Fruit fly (Drosophila melanogaster): ENCODE results near the gene Sbat.
A peak's percentile ranks its signal among the peaks of the same experiment; 100 is the strongest.

The Sbat gene

dm6 chr2L:2830341-2830800, 47.8 kb upstream of the Sbat start:
- peak; percentile 89 for TF ChIP-seq tin (GFP tag; optimal IDR thresholded peaks at IDR 0.05)
- no peak for TF ChIP-seq CG8478 (optimal IDR thresholded peaks at IDR 0.05)
- peak; percentile 80 for TF ChIP-seq zf30C (GFP tag; optimal IDR thresholded peaks at IDR 0.05)
- peak; percentile 65 to 74 for TF ChIP-seq Pdp1 (GFP tag; optimal IDR thresholded peaks at IDR 0.05)
- TF ChIP-seq en (GFP tag; optimal IDR thresholded peaks at IDR 0.05), result peak; percentile 31
- TF ChIP-seq CG12071 (GFP tag; optimal IDR thresholded peaks at IDR 0.05), result peak; percentile 28
- TF ChIP-seq Kr (GFP tag; optimal IDR thresholded peaks at IDR 0.05), result peak; percentile 49
- TF ChIP-seq CG13296 (GFP tag; optimal IDR thresholded peaks at IDR 0.05), result peak; percentile 88
- TF ChIP-seq da (GFP tag; optimal IDR thresholded peaks at IDR 0.05), result no peak
- no peak for TF ChIP-seq Dip2 (GFP tag; IDR thresholded peaks at IDR 0.05)
- no peak for TF ChIP-seq shn (GFP tag; optimal IDR thresholded peaks at IDR 0.05)
- TF ChIP-seq sr (GFP tag; IDR thresholded peaks at IDR 0.05), result no peak
- peak; percentile 25 for TF ChIP-seq fu2 (GFP tag; optimal IDR thresholded peaks at IDR 0.05)
- peak; percentile 23 for TF ChIP-seq CG1603 (tag; optimal IDR thresholded peaks at IDR 0.05)
- no peak; the same call in 1 of the 2 replicates for TF ChIP-seq MBD-R2 (GFP tag; IDR thresholded peaks at IDR 0.05)
- TF ChIP-seq CG14050 (GFP tag; IDR thresholded peaks at IDR 0.05), result peak; percentile 57; the same call in 2 of the 3 replicates
- no peak for TF ChIP-seq yki (optimal IDR thresholded peaks at IDR 0.05)
- TF ChIP-seq gcm2 (GFP tag; optimal IDR thresholded peaks at IDR 0.05), result peak; percentile 72
- no peak for TF ChIP-seq unc-4 (GFP tag; IDR thresholded peaks at IDR 0.05; ENCODE audit: partially characterized antibody)
- TF ChIP-seq inv (GFP tag; IDR thresholded peaks at IDR 0.05; ENCODE audit: partially characterized antibody), result no peak
- TF ChIP-seq Jarid2 (GFP tag; optimal IDR thresholded peaks at IDR 0.05), result peak; percentile 42
- peak; percentile 46 for TF ChIP-seq fd64A (GFP tag; optimal IDR thresholded peaks at IDR 0.05)
- TF ChIP-seq Camta (GFP tag; optimal IDR thresholded peaks at IDR 0.05), result peak; percentile 70
- no peak for TF ChIP-seq dimm (GFP tag; IDR thresholded peaks at IDR 0.05)
- TF ChIP-seq CG6683 (GFP tag; optimal IDR thresholded peaks at IDR 0.05), result peak; percentile 77
- TF ChIP-seq Stat92E (GFP tag; optimal IDR thresholded peaks at IDR 0.05), result peak in 1 of 3 experiments; percentile 68
- TF ChIP-seq CG8944 (GFP tag; optimal IDR thresholded peaks at IDR 0.05), result no peak
- TF ChIP-seq TFAM (GFP tag; optimal IDR thresholded peaks at IDR 0.05), result no peak
- peak; percentile 82 for TF ChIP-seq kni (GFP tag; optimal IDR thresholded peaks at IDR 0.05)
- TF ChIP-seq chif (GFP tag; optimal IDR thresholded peaks at IDR 0.05), result peak; percentile 36 to 81
- TF ChIP-seq CG3407 (GFP tag; optimal IDR thresholded peaks at IDR 0.05), result peak; percentile 81
- TF ChIP-seq CG17186 (GFP tag; optimal IDR thresholded peaks at IDR 0.05), result peak; percentile 25
- peak; percentile 55; the same call in 1 of the 2 replicates for TF ChIP-seq CG10959 (GFP tag; IDR thresholded peaks at IDR 0.05)
- no peak for TF ChIP-seq sima (GFP tag; optimal IDR thresholded peaks at IDR 0.05)
- peak; percentile 74 for TF ChIP-seq Hmx (GFP tag; optimal IDR thresholded peaks at IDR 0.05)
- no peak for TF ChIP-seq knrl (GFP tag; IDR thresholded peaks at IDR 0.05; ENCODE audit: partially characterized antibody)
- TF ChIP-seq CG4282 (GFP tag; optimal IDR thresholded peaks at IDR 0.05), result no peak
- peak; percentile 93 for TF ChIP-seq CG11504 (tag; optimal IDR thresholded peaks at IDR 0.05)
- peak; percentile 84 for TF ChIP-seq nau (GFP tag; optimal IDR thresholded peaks at IDR 0.05)
- peak; percentile 56 for TF ChIP-seq CG11247 (GFP tag; IDR thresholded peaks at IDR 0.05)
- TF ChIP-seq CG5245 (GFP tag; optimal IDR thresholded peaks at IDR 0.05), result peak; percentile 73
- TF ChIP-seq bcd (GFP tag; optimal IDR thresholded peaks at IDR 0.05), result peak; percentile 90
- TF ChIP-seq twi (tag; optimal IDR thresholded peaks at IDR 0.05), result peak; percentile 86
- peak; percentile 30; the same call in 1 of the 2 replicates for TF ChIP-seq Adf1 (GFP tag; IDR thresholded peaks at IDR 0.05)
- TF ChIP-seq Fer3 (tag; optimal IDR thresholded peaks at IDR 0.05), result peak; percentile 74
- TF ChIP-seq CG14667 (GFP tag; IDR thresholded peaks at IDR 0.05), result peak; percentile 57; the same call in 1 of the 2 replicates
- peak; percentile 74 for TF ChIP-seq HLH3B (GFP tag; IDR thresholded peaks at IDR 0.05)
- TF ChIP-seq CrebB (tag; optimal IDR thresholded peaks at IDR 0.05), result peak; percentile 61
- peak; percentile 45 for TF ChIP-seq CTCF (GFP tag; optimal IDR thresholded peaks at IDR 0.05)
- no peak for TF ChIP-seq D (optimal IDR thresholded peaks at IDR 0.05)
- peak; percentile 93 for TF ChIP-seq D (GFP tag; optimal IDR thresholded peaks at IDR 0.05)
- peak; percentile 86 for TF ChIP-seq CG15696 (tag; optimal IDR thresholded peaks at IDR 0.05)
